Fruit fly (Drosophila melanogaster): ENCODE measurements around the gene Sarm.

The Sarm gene

DNA sequence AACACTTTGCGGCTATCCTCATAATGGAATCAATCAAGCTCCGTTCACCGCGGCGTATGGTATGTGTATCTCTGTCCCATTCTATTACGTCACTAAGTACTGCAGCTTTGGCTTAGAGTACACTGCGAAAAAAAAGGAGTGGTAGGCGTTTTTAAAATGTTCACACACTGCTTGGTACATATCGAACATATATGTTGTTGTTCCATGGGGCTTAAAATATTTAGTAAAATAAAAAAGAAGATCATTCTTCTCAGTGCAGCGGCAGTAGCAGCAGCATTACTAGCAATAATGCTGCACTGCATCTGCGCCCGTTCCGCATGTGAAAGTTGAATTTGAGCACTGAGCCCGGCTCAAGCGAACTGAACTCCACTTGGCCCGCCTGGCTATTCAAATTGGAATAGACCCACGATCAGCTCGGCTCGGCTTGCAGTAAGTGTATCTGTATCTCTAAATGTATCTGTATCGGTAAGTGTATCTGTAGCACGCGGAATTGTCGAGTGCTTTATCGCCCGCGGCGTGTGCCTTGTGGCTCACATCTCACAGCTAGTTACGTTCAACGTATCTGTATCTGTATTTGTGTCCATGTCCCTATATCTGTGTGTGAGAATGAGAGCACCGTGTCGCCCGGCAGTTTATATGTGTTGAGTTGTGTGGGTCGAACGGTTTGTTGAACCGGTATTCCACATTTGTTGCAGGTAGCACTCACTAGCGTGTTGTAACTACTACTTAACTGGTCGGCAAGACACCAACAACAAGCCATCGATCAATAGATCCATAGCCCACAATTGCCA, 89.7 kb downstream of the Sarm start (continued):
- TF ChIP-seq bowl (GFP tag; IDR thresholded peaks at IDR 0.05) (no peak; the same call in 1 of the 2 replicates), CG15011 (GFP tag; optimal IDR thresholded peaks at IDR 0.05) (peak; percentile 4), CG9215 (GFP tag; IDR thresholded peaks at IDR 0.05) (no peak), esg (GFP tag; conservative IDR thresholded peaks at IDR 0.05) (peak; percentile 54; the same call in 1 of the 2 replicates), hth (optimal IDR thresholded peaks at IDR 0.05) (no peak), p53 (GFP tag; optimal IDR thresholded peaks at IDR 0.05) (no peak), HLHmδ (GFP tag; optimal IDR thresholded peaks at IDR 0.05) (no peak), CG17802 (tag; optimal IDR thresholded peaks at IDR 0.05) (no peak), sr (GFP tag; IDR thresholded peaks at IDR 0.05) (peak; percentile 54; the same call in 2 of the 3 replicates), lola (GFP tag; optimal IDR thresholded peaks at IDR 0.05) (no peak), Dip2 (GFP tag; IDR thresholded peaks at IDR 0.05) (no peak), CG14965 (GFP tag; optimal IDR thresholded peaks at IDR 0.05; ENCODE audit: borderline replicate concordance) (no peak), fu2 (GFP tag; optimal IDR thresholded peaks at IDR 0.05) (no peak), NC2β (GFP tag; optimal IDR thresholded peaks at IDR 0.05) (peak; percentile 10), oc (tag; optimal IDR thresholded peaks at IDR 0.05) (peak; percentile 80), repo (GFP tag; optimal IDR thresholded peaks at IDR 0.05) (no peak), CG31365 (tag; optimal IDR thresholded peaks at IDR 0.05) (no peak), dan (GFP tag; IDR thresholded peaks at IDR 0.05) (no peak), corto (GFP tag; optimal IDR thresholded peaks at IDR 0.05) (no peak), CG30020 (tag; optimal IDR thresholded peaks at IDR 0.05) (no peak), CoRest (tag; optimal IDR thresholded peaks at IDR 0.05) (peak; percentile 60), row (GFP tag; IDR thresholded peaks at IDR 0.05) (peak; percentile 63), Asciz (GFP tag; optimal IDR thresholded peaks at IDR 0.05) (peak; percentile 65), CG34224 (GFP tag; IDR thresholded peaks at IDR 0.05; ENCODE audit: partially characterized antibody) (no peak), CG10431 (GFP tag; optimal IDR thresholded peaks at IDR 0.05) (no peak), bsh (GFP tag; optimal IDR thresholded peaks at IDR 0.05) (peak; percentile 65 to 69), CG8290 (GFP tag; optimal IDR thresholded peaks at IDR 0.05) (no peak), CG8290 (tag; optimal IDR thresholded peaks at IDR 0.05) (no peak), ERR (GFP tag; optimal IDR thresholded peaks at IDR 0.05) (no peak), tgo (GFP tag; IDR thresholded peaks at IDR 0.05) (peak; percentile 55; the same call in 2 of the 3 replicates), jumu (GFP tag; optimal IDR thresholded peaks at IDR 0.05) (peak; percentile 27), CG9797 (GFP tag; optimal IDR thresholded peaks at IDR 0.05) (no peak), cad (GFP tag; optimal IDR thresholded peaks at IDR 0.05) (no peak), ken (GFP tag; IDR thresholded peaks at IDR 0.05) (peak; percentile 67), luna (GFP tag; optimal IDR thresholded peaks at IDR 0.05) (no peak), cwo (GFP tag; optimal IDR thresholded peaks at IDR 0.05) (peak; percentile 7), zen (tag; optimal IDR thresholded peaks at IDR 0.05) (no peak), vfl (GFP tag; optimal IDR thresholded peaks at IDR 0.05) (no peak), Adf1 (GFP tag; IDR thresholded peaks at IDR 0.05) (no peak), CG14014 (GFP tag; IDR thresholded peaks at IDR 0.05) (0 out of 2 replicates have a peak, but pooled peaks have one; percentile 31), pb (GFP tag; optimal IDR thresholded peaks at IDR 0.05) (no peak), nmo (GFP tag; optimal IDR thresholded peaks at IDR 0.05) (peak; percentile 36), Eip74EF (GFP tag; optimal IDR thresholded peaks at IDR 0.05) (peak in 1 of 2 experiments; percentile 40), CG11560 (tag; IDR thresholded peaks at IDR 0.05) (no peak), slbo (GFP tag; IDR thresholded peaks at IDR 0.05) (peak; percentile 51), CG2116 (GFP tag; optimal IDR thresholded peaks at IDR 0.05) (peak; percentile 5), CG2202 (tag; optimal IDR thresholded peaks at IDR 0.05) (no peak), fru (optimal IDR thresholded peaks at IDR 0.05) (no peak), CG13123 (GFP tag; optimal IDR thresholded peaks at IDR 0.05) (no peak), Tbp (GFP tag; optimal IDR thresholded peaks at IDR 0.05) (no peak)

All from whole organism, embryonic.